Worm (Caenorhabditis elegans) whole organism, L1 larva: ENCODE measurements around the gene R13A1.1.

ENCODE experiments used
- elt-2 ChIP-seq: sonication (generic microtip); optimal IDR thresholded peaks from 2 replicates; lab custom pipeline; 2016; ENCODE audit warnings: missing genetic modification characterization, mild to moderate bottlenecking, inconsistent platforms, missing compliant biosample characterization, missing genetic modification reagents
- mep-1 ChIP-seq: fragments of 150-350 bp; optimal IDR thresholded peaks from 2 replicates; lab custom pipeline; 2014; ENCODE audit warnings: missing biosample characterization, missing genetic modification characterization
- ztf-11 ChIP-seq, 2 experiments: sonication (generic microtip); optimal IDR thresholded peaks; 2 replicates each; lab custom pipeline; 2016 to 2017; ENCODE audit warnings: missing genetic modification characterization in 2 of 2, missing biosample characterization in 1 of 2, missing compliant biosample characterization in 1 of 2

- no peak for TF ChIP-seq elt-2 (tag; lab: Kevin White, UChicago)
- TF ChIP-seq ztf-11 (tag; optimal IDR thresholded peaks at IDR 0.05; lab: Kevin White, UChicago): no peak
- TF ChIP-seq mep-1 (tag; lab: Kevin White, UChicago): no peak
Measured at ce11 chrIV:7228208-7228607, 8.4 kb downstream of the R13A1.1 start, which contains the start of gene D2024.5.
